Fruit fly (Drosophila melanogaster): ENCODE data around the gene sty.

The sty gene

dm6 chr3L:3383965-3384595 is 40.7 kb downstream of the sty start (continued):
- peak; percentile 87 for TF ChIP-seq CG12769 (tag; optimal IDR thresholded peaks at IDR 0.05)
- TF ChIP-seq CG11696 (GFP tag; IDR thresholded peaks at IDR 0.05) = no peak
- TF ChIP-seq CG3407 (GFP tag; optimal IDR thresholded peaks at IDR 0.05) = no peak
- TF ChIP-seq CG13894 (tag; optimal IDR thresholded peaks at IDR 0.05) = peak; percentile 96
- no peak for TF ChIP-seq ab (GFP tag; optimal IDR thresholded peaks at IDR 0.05)
- peak; percentile 96 for TF ChIP-seq sd (tag; optimal IDR thresholded peaks at IDR 0.05)
- TF ChIP-seq amos (GFP tag; IDR thresholded peaks at IDR 0.05; ENCODE audit: partially characterized antibody) = no peak
- no peak for TF ChIP-seq ac (GFP tag; optimal IDR thresholded peaks at IDR 0.05)
- TF ChIP-seq Chrac-16 (GFP tag; optimal IDR thresholded peaks at IDR 0.05) = no peak
- no peak for TF ChIP-seq CG5180 (GFP tag; optimal IDR thresholded peaks at IDR 0.05)
- peak; percentile 81 for TF ChIP-seq oc (tag; optimal IDR thresholded peaks at IDR 0.05)
- no peak for TF ChIP-seq CG3281 (GFP tag; optimal IDR thresholded peaks at IDR 0.05)
- TF ChIP-seq ttk (GFP tag; IDR thresholded peaks at IDR 0.05) = no peak; the same call in 1 of the 2 replicates
- TF ChIP-seq BEAF-32 (GFP tag; optimal IDR thresholded peaks at IDR 0.05) = no peak
- TF ChIP-seq CG32772 (GFP tag; IDR thresholded peaks at IDR 0.05) = no peak
- no peak for TF ChIP-seq CG34224 (GFP tag; IDR thresholded peaks at IDR 0.05; ENCODE audit: partially characterized antibody)
- no peak for TF ChIP-seq CG1602 (GFP tag; optimal IDR thresholded peaks at IDR 0.05)
- TF ChIP-seq sna (GFP tag; IDR thresholded peaks at IDR 0.05; ENCODE audit: partially characterized antibody) = no peak
- no peak for TF ChIP-seq caup (GFP tag; optimal IDR thresholded peaks at IDR 0.05; ENCODE audit: severe bottlenecking)
- 0 out of 3 replicates have a peak, but pooled peaks have one; percentile 31 for TF ChIP-seq Optix (GFP tag; IDR thresholded peaks at IDR 0.05)
- no peak for TF ChIP-seq CG10274 (GFP tag; optimal IDR thresholded peaks at IDR 0.05)
- peak; percentile 78; the same call in 1 of the 4 replicates for TF ChIP-seq chinmo (GFP tag; IDR thresholded peaks at IDR 0.05; ENCODE audit: partially characterized antibody)
- TF ChIP-seq sens-2 (GFP tag; IDR thresholded peaks at IDR 0.05) = no peak
- TF ChIP-seq CG31224 (GFP tag; IDR thresholded peaks at IDR 0.05) = no peak
- TF ChIP-seq gcm2 (GFP tag; optimal IDR thresholded peaks at IDR 0.05) = no peak
- TF ChIP-seq CG12744 (GFP tag; optimal IDR thresholded peaks at IDR 0.05) = no peak
- TF ChIP-seq ftz-f1 (GFP tag; optimal IDR thresholded peaks at IDR 0.05) = no peak

DNA sequence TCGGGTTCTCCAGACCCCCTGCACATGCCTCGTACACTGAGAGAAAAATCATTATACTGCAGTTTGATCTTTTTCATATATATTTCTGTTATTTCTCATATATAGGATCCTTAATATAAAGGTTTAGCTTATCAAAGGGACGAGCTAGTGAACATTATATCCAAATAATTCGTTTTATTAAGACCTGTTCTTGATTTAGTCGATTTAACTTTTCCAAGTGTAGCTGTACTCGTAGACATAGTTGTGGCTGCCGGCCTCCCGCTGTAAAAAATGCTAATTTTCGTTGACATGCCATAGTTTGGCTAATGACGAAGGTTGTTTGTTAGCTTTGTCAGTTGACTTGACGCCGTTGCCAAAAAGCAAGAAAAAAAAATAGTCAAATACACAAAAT is 42.3 kb downstream of the sty start:
- TF ChIP-seq ac (GFP tag; optimal IDR thresholded peaks at IDR 0.05) (peak; percentile 45), tgo (GFP tag; IDR thresholded peaks at IDR 0.05) (peak; percentile 86), chn (GFP tag; optimal IDR thresholded peaks at IDR 0.05) (peak; percentile 78), CG10543 (GFP tag; optimal IDR thresholded peaks at IDR 0.05) (peak; percentile 51), disco-r (GFP tag; optimal IDR thresholded peaks at IDR 0.05) (peak; percentile 67), CG10462 (GFP tag; optimal IDR thresholded peaks at IDR 0.05) (peak; percentile 78), NfI (GFP tag; optimal IDR thresholded peaks at IDR 0.05) (peak; percentile 68), Fer1 (GFP tag; optimal IDR thresholded peaks at IDR 0.05) (peak; percentile 84), CG31441 (GFP tag; IDR thresholded peaks at IDR 0.05) (peak; percentile 88), CG17829 (tag; optimal IDR thresholded peaks at IDR 0.05) (peak; percentile 89), CG1233 (GFP tag; optimal IDR thresholded peaks at IDR 0.05) (peak; percentile 74), da (GFP tag; optimal IDR thresholded peaks at IDR 0.05) (no peak), Chrac-16 (GFP tag; optimal IDR thresholded peaks at IDR 0.05) (peak; percentile 81), Optix (GFP tag; IDR thresholded peaks at IDR 0.05) (peak; percentile 57; the same call in 1 of the 3 replicates), CG6791 (GFP tag; IDR thresholded peaks at IDR 0.05; ENCODE audit: partially characterized antibody) (no peak), CG12659 (GFP tag; optimal IDR thresholded peaks at IDR 0.05) (peak; percentile 78), Eip74EF (GFP tag; optimal IDR thresholded peaks at IDR 0.05) (peak in 1 of 2 experiments; percentile 75), Myb (GFP tag; optimal IDR thresholded peaks at IDR 0.05) (peak; percentile 40), CG15269 (tag; optimal IDR thresholded peaks at IDR 0.05) (peak; percentile 89), en (GFP tag; optimal IDR thresholded peaks at IDR 0.05) (peak; percentile 73), Atf6 (GFP tag; IDR thresholded peaks at IDR 0.05) (peak; percentile 80), CHES-1-like (GFP tag; optimal IDR thresholded peaks at IDR 0.05) (peak; percentile 62), CG1529 (GFP tag; optimal IDR thresholded peaks at IDR 0.05) (peak; percentile 76), CG8765 (GFP tag; IDR thresholded peaks at IDR 0.05) (peak; percentile 62), CG9609 (GFP tag; optimal IDR thresholded peaks at IDR 0.05) (peak; percentile 62)
